Worm (Caenorhabditis elegans) whole organism, L1 larva: ENCODE results near the gene C13A10.2.

Experiments used
- C34B4.2 ChIP-seq: sonication (generic microtip); optimal IDR thresholded peaks from 2 replicates; lab custom pipeline; 2017; ENCODE audit warnings: mild to moderate bottlenecking, missing genetic modification characterization, missing compliant biosample characterization
- aha-1 ChIP-seq: fragments of 150-350 bp; optimal IDR thresholded peaks from 2 replicates; lab custom pipeline; 2014; ENCODE audit warnings: missing biosample characterization, missing genetic modification characterization
- aly-2 ChIP-seq: fragments of 150-350 bp; optimal IDR thresholded peaks from 2 replicates; lab custom pipeline; 2014; ENCODE audit warnings: missing biosample characterization, missing genetic modification characterization
- ceh-82 ChIP-seq, 3 experiments: fragments of 150-350 bp in 1 of 3; sonication (generic microtip) in 2 of 3; optimal IDR thresholded peaks; 2 replicates each; lab custom pipeline; 2014 to 2017; ENCODE audit warnings: missing biosample characterization in 3 of 3, missing genetic modification characterization in 3 of 3
- ceh-88 ChIP-seq: fragments of 200-800 bp; sonication (Bioruptor generic); IDR thresholded peaks from 2 replicates; pipeline ENCODE4 v1.3.6; 2022; ENCODE audit warnings: missing genetic modification characterization, missing compliant biosample characterization
- ces-1 ChIP-seq: fragments of 150-350 bp; optimal IDR thresholded peaks from 2 replicates; lab custom pipeline; 2014; ENCODE audit warnings: missing biosample characterization, missing genetic modification reagents, missing genetic modification characterization
- dsc-1 ChIP-seq: sonication (generic microtip); optimal IDR thresholded peaks from 2 replicates; lab custom pipeline; 2016; ENCODE audit warnings: mild to moderate bottlenecking, missing genetic modification characterization, missing compliant biosample characterization
- efl-1 ChIP-seq, 4 experiments: fragments of 150-350 bp; optimal IDR thresholded peaks in 3 of 4; peaks in 1 of 4; 1 replicate in 1 of 4; 2 replicates in 3 of 4; lab custom pipeline; 2014; ENCODE audit warnings: missing biosample characterization in 2 of 4, missing genetic modification characterization in 2 of 4, missing genetic modification reagents in 2 of 4
- efl-3 ChIP-seq: fragments of 200-800 bp; sonication (Bioruptor generic); optimal IDR thresholded peaks from 2 replicates; lab custom pipeline; 2018; ENCODE audit warnings: mild to moderate bottlenecking, missing genetic modification characterization, missing compliant biosample characterization
- egl-27 ChIP-seq, 2 experiments: fragments of 150-350 bp in 1 of 2; sonication (generic microtip); optimal IDR thresholded peaks; 3 replicates each; lab custom pipeline; 2017 to 2018; ENCODE audit warnings: missing biosample characterization in 2 of 2, missing genetic modification characterization in 2 of 2, missing genetic modification reagents in 2 of 2
- fkh-8 ChIP-seq: sonication (generic microtip); optimal IDR thresholded peaks from 2 replicates; lab custom pipeline; 2016; ENCODE audit warnings: mild to moderate bottlenecking, missing genetic modification characterization, missing compliant biosample characterization
- grh-1 ChIP-seq: fragments of 200-800 bp; sonication (Bioruptor generic); IDR thresholded peaks from 2 replicates; pipeline ENCODE4 v1.3.6; 2022; ENCODE audit warnings: missing genetic modification reagents, missing genetic modification characterization, missing compliant biosample characterization
- hlh-17 ChIP-seq: fragments of 200-800 bp; sonication (Bioruptor generic); optimal IDR thresholded peaks from 2 replicates; lab custom pipeline; 2018; ENCODE audit warnings: missing genetic modification characterization, mild to moderate bottlenecking, missing compliant biosample characterization, moderate library complexity, borderline replicate concordance
- jun-1 ChIP-seq: fragments of 150-350 bp; optimal IDR thresholded peaks from 2 replicates; lab custom pipeline; 2014; ENCODE audit warnings: missing biosample characterization, missing genetic modification reagents, missing genetic modification characterization
- lin-14 ChIP-seq: fragments of 200-800 bp; sonication (Bioruptor generic); optimal IDR thresholded peaks from 2 replicates; lab custom pipeline; 2018; ENCODE audit warnings: mild to moderate bottlenecking, missing genetic modification characterization, moderate library complexity, missing compliant biosample characterization
- lin-15B ChIP-seq: fragments of 150-350 bp; sonication (generic microtip); optimal IDR thresholded peaks from 3 replicates; lab custom pipeline; 2014; ENCODE audit warnings: missing biosample characterization, missing genetic modification characterization
- lin-35 ChIP-seq, 2 experiments: fragments of 150-350 bp; optimal IDR thresholded peaks; 2 replicates each; lab custom pipeline; 2014; ENCODE audit warnings: missing biosample characterization in 2 of 2, missing genetic modification characterization in 2 of 2, missing genetic modification reagents in 2 of 2
- lir-3 ChIP-seq: sonication (generic microtip); optimal IDR thresholded peaks from 2 replicates; lab custom pipeline; 2016; ENCODE audit warnings: mild to moderate bottlenecking, missing genetic modification characterization, moderate library complexity, missing compliant biosample characterization; ENCODE audit not compliant: poor library complexity
- lsy-2 ChIP-seq, 2 experiments: fragments of 150-350 bp; optimal IDR thresholded peaks; 2 replicates each; lab custom pipeline; 2014; ENCODE audit warnings: missing biosample characterization in 2 of 2, missing genetic modification characterization in 2 of 2
- mdl-1 ChIP-seq, 2 experiments: fragments of 150-350 bp; optimal IDR thresholded peaks; 2 replicates each; lab custom pipeline; 2014 to 2017; ENCODE audit warnings: missing biosample characterization in 2 of 2, missing genetic modification characterization in 2 of 2, inconsistent platforms in 1 of 2
- mef-2 ChIP-seq: fragments of 150-350 bp; optimal IDR thresholded peaks from 2 replicates; lab custom pipeline; 2014; ENCODE audit warnings: missing biosample characterization, missing genetic modification characterization
- mep-1 ChIP-seq: fragments of 150-350 bp; optimal IDR thresholded peaks from 2 replicates; lab custom pipeline; 2014; ENCODE audit warnings: missing biosample characterization, missing genetic modification characterization
- nhr-11 ChIP-seq: fragments of 150-350 bp; optimal IDR thresholded peaks from 2 replicates; lab custom pipeline; 2014; ENCODE audit warnings: missing biosample characterization, missing genetic modification characterization
- nhr-28 ChIP-seq: fragments of 150-350 bp; optimal IDR thresholded peaks from 2 replicates; lab custom pipeline; 2014; ENCODE audit warnings: missing biosample characterization, missing genetic modification characterization
- nhr-77 ChIP-seq: fragments of 150-350 bp; optimal IDR thresholded peaks from 2 replicates; lab custom pipeline; 2014; ENCODE audit warnings: missing biosample characterization, missing genetic modification characterization
- nhr-84 ChIP-seq: sonication (generic microtip); optimal IDR thresholded peaks from 2 replicates; lab custom pipeline; 2017; ENCODE audit warnings: missing biosample characterization, missing genetic modification characterization
- nhr-85 ChIP-seq: sonication (generic microtip); peaks from one replicate; lab custom pipeline; 2016; ENCODE audit warnings: missing genetic modification characterization, inconsistent platforms, missing compliant biosample characterization
- pax-3 ChIP-seq: fragments of 200-800 bp; sonication (Bioruptor generic); optimal IDR thresholded peaks from 2 replicates; lab custom pipeline; 2018; ENCODE audit warnings: mild to moderate bottlenecking, missing genetic modification characterization, moderate library complexity, missing compliant biosample characterization
- skn-1 ChIP-seq: fragments of 150-350 bp; optimal IDR thresholded peaks from 2 replicates; lab custom pipeline; 2014; ENCODE audit warnings: missing biosample characterization, missing genetic modification characterization
- snpc-4 ChIP-seq: fragments of 150-350 bp; optimal IDR thresholded peaks from 2 replicates; lab custom pipeline; 2014; ENCODE audit warnings: missing biosample characterization, missing genetic modification characterization
- swsn-7 ChIP-seq: sonication (generic microtip); optimal IDR thresholded peaks from 2 replicates; lab custom pipeline; 2016; ENCODE audit warnings: missing genetic modification characterization, missing compliant biosample characterization
- tbx-2 ChIP-seq: sonication (generic microtip); optimal IDR thresholded peaks from 2 replicates; lab custom pipeline; 2016; ENCODE audit warnings: missing genetic modification characterization, missing compliant biosample characterization
- unc-86 ChIP-seq: sonication (generic microtip); optimal IDR thresholded peaks from 2 replicates; lab custom pipeline; 2016; ENCODE audit warnings: missing genetic modification characterization, missing compliant biosample characterization
- zip-4 ChIP-seq: fragments of 200-800 bp; sonication (Bioruptor generic); optimal IDR thresholded peaks from 2 replicates; lab custom pipeline; 2018; ENCODE audit warnings: mild to moderate bottlenecking, missing genetic modification characterization, moderate library complexity, missing compliant biosample characterization
- ztf-11 ChIP-seq, 2 experiments: sonication (generic microtip); optimal IDR thresholded peaks; 2 replicates each; lab custom pipeline; 2016 to 2017; ENCODE audit warnings: missing genetic modification characterization in 2 of 2, missing biosample characterization in 1 of 2, missing compliant biosample characterization in 1 of 2
- ztf-4 ChIP-seq: fragments of 150-350 bp; optimal IDR thresholded peaks from 2 replicates; lab custom pipeline; 2014; ENCODE audit warnings: missing biosample characterization, missing genetic modification characterization

The C13A10.2 gene

DNA sequence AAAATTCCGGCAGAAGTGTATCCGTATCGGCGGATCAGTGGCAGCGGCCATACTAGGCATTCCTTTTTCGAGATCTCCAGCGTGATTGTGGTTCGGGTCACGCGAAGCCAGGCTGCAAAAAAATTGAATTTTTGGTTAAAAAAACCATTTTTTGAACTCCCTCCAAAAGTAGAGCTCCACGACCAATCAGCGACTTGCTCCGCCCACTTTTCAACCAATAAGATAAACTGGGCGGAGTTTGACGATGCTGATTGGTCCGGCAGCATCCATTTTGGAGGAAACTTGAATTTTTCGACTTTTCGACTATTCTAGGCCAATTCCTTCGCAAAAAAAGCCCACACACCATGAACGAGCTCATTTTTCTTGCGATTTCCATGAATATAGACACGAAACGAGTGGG lies 16.7 kb upstream of the C13A10.2 start:
- no peak for TF ChIP-seq efl-3 (GFP tag; lab: Kevin White, UChicago)
- TF ChIP-seq nhr-85 (tag; lab: Kevin White, UChicago): peak; percentile 14
- no peak for TF ChIP-seq grh-1 (GFP tag; lab: Robert Waterston, UW)
- no peak for TF ChIP-seq hlh-17 (GFP tag; lab: Kevin White, UChicago)
- TF ChIP-seq pax-3 (tag; lab: Kevin White, UChicago): no peak
- no peak for TF ChIP-seq ces-1 (GFP tag; lab: Kevin White, UChicago)
- no peak for TF ChIP-seq ceh-88 (GFP tag; lab: Robert Waterston, UW)
- TF ChIP-seq, all 84 proteins: peak for 1

DNA sequence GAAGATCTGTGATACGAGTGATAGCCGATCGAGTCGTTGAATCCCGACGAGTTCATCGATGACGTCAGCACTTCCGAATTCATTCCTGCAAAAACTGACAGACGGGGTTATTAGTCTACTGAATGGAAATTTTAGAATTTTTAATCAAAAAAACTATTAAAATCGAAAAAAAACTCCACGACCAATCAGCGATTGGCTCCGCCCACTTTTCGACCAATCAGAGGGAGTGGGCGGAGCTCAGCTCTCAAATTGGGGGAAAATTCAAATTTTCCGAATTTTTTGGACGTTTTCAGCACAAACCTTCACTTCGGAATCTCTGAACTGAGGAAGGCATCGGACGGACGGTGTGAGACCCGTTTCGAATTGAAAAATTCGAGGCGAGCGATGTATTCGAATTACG lies 15.2 kb upstream of the C13A10.2 start:
- TF ChIP-seq efl-1 (optimal IDR thresholded peaks at IDR 0.05; lab: Kevin White, UChicago) (no peak), efl-1 (GFP tag; optimal IDR thresholded peaks at IDR 0.05 in 1 of 2; lab: Kevin White, UChicago) (peak in 1 of 2 experiments; percentile 18), mef-2 (tag; lab: Kevin White, UChicago) (no peak)

DNA sequence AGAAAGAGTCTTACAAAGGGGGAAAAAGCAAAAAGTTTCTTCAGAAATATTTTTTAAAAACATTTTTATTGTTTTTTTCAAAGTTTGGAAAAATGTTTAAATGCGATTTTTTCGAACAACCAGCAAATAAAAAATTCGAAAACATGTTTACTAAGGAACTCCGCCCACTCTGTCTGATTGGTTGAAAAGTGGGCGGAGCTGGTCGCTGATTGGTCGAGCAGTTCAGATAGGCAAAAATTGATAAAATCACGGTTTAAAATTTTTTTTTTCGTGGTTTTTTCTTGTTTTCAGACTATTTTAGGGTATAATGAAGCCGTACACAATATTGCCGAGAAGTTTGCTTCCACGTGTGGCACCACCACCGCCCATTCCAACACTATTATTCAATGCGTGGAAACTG lies 14.3 kb upstream of the C13A10.2 start:
- no peak for TF ChIP-seq aly-2
- TF ChIP-seq nhr-85 (tag; lab: Kevin White, UChicago): peak; percentile 52
- no peak for TF ChIP-seq snpc-4 (tag; lab: Kevin White, UChicago)
- TF ChIP-seq, all 84 proteins: peak for 1

DNA sequence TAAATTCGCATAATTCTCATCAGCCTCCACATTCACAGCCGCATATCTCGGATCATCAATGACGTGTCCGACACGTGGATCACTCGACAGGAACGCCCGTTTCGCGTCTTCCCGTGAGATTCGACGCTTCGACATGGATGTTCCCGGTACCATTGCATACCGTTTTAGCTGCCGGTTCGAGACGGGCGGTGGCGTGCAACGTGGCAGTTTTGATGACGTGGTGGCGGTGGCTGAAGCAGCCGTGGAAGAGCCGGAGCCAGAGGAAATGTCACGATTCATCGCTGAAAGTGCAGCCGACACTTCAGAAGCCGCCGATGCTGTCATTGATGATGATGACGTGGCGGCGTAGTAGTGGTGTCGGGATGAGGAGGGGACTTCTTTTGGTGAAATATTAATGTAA lies 13.7 kb upstream of the C13A10.2 start:
- TF ChIP-seq unc-86 (tag; lab: Kevin White, UChicago) (no peak), swsn-7 (tag; lab: Kevin White, UChicago) (no peak), egl-27 (tag; optimal IDR thresholded peaks at IDR 0.05; lab: Kevin White, UChicago) (no peak), ztf-11 (tag; optimal IDR thresholded peaks at IDR 0.05; lab: Kevin White, UChicago) (peak in 1 of 2 experiments; percentile 0), ztf-4 (tag; lab: Kevin White, UChicago) (no peak), jun-1 (no peak)

DNA sequence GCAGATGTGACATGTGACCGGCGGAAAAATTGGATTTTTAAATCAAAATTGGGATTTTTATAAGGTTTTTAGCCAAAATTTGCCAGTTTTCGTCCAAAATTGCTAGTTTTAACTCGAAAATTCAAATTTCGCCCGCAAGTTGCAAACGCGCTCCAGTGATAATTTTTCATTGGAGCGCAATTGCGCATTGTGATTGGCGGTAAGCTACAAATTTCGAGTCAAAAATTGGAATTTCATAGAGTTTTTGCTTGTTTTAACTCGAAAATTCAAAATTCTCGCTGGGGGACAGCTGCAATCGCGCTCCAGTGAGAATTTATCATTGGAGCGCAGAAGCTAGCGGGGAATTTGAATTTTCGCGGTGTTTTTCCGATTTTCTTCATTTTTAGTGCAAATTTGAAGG lies 11.5 kb upstream of the C13A10.2 start:
- TF ChIP-seq C34B4.2 (tag; lab: Kevin White, UChicago) (no peak), grh-1 (GFP tag; lab: Robert Waterston, UW) (no peak), nhr-77 (tag; lab: Kevin White, UChicago) (no peak), lin-15B (no peak), aha-1 (no peak), aly-2 (no peak)

DNA sequence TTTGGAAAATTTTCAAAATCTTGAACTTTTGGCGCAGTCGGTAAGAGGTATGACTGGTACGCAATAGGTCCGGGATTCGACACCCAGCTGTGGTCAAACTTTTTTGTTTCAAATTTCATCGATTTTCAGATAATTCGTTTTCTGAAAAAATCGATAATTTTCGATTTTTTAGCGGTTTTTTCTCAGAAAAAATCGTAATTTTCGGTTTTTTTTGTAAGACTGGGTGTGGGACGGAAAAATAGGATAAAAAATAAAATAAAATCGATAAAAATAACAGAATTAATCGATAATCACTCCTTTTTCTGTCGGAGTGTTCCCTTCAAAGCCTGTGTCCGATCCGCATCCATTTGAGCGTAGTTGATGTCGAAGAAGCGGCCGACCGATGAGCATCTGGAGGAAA lies 11.0 kb upstream of the C13A10.2 start:
- TF ChIP-seq ztf-11 (tag; optimal IDR thresholded peaks at IDR 0.05; lab: Kevin White, UChicago): no peak
- no peak for TF ChIP-seq ceh-82 (tag; optimal IDR thresholded peaks at IDR 0.05; lab: Kevin White, UChicago)
- no peak for TF ChIP-seq dsc-1 (tag; lab: Kevin White, UChicago)
- TF ChIP-seq lir-3: no peak
- no peak for TF ChIP-seq aly-2
- no peak for TF ChIP-seq lin-14 (GFP tag; lab: Kevin White, UChicago)
- TF ChIP-seq fkh-8: no peak
- no peak for TF ChIP-seq tbx-2 (tag; lab: Kevin White, UChicago)
- no peak for TF ChIP-seq nhr-84 (tag; lab: Kevin White, UChicago)
- TF ChIP-seq lin-35 (GFP tag; optimal IDR thresholded peaks at IDR 0.05; lab: Kevin White, UChicago): no peak
- no peak for TF ChIP-seq swsn-7 (tag; lab: Kevin White, UChicago)
- TF ChIP-seq lin-15B: no peak
- TF ChIP-seq skn-1: no peak
- TF ChIP-seq zip-4: no peak
- TF ChIP-seq mep-1 (tag; lab: Kevin White, UChicago): no peak
- TF ChIP-seq nhr-28 (tag; lab: Kevin White, UChicago): no peak
- TF ChIP-seq mdl-1 (tag; optimal IDR thresholded peaks at IDR 0.05; lab: Kevin White, UChicago): no peak
- no peak for TF ChIP-seq nhr-11 (tag; lab: Kevin White, UChicago)
- no peak for TF ChIP-seq snpc-4 (tag; lab: Kevin White, UChicago)
- no peak for TF ChIP-seq lsy-2 (tag; optimal IDR thresholded peaks at IDR 0.05; lab: Kevin White, UChicago)
